Worm (Caenorhabditis elegans) whole organism, L1 larva: ENCODE results near the gene R13A5.7.
A peak's percentile ranks its signal among the peaks of the same experiment; 100 is the strongest.

Experiments used
- C04F5.9 ChIP-seq: sonication (generic microtip); optimal IDR thresholded peaks from 2 replicates; lab custom pipeline; 2016; ENCODE audit warnings: missing genetic modification characterization, missing compliant biosample characterization
- C16A3.4 ChIP-seq: fragments of 150-350 bp; optimal IDR thresholded peaks from 2 replicates; lab custom pipeline; 2014; ENCODE audit warnings: missing biosample characterization, missing genetic modification characterization
- C34B4.2 ChIP-seq: sonication (generic microtip); optimal IDR thresholded peaks from 2 replicates; lab custom pipeline; 2017; ENCODE audit warnings: mild to moderate bottlenecking, missing genetic modification characterization, missing compliant biosample characterization
- Y116A8C.19 ChIP-seq: sonication (generic microtip); optimal IDR thresholded peaks from 2 replicates; lab custom pipeline; 2016; ENCODE audit warnings: missing compliant biosample characterization, missing genetic modification characterization, borderline replicate concordance
- aha-1 ChIP-seq: fragments of 150-350 bp; optimal IDR thresholded peaks from 2 replicates; lab custom pipeline; 2014; ENCODE audit warnings: missing biosample characterization, missing genetic modification characterization
- alr-1 ChIP-seq: fragments of 200-800 bp; sonication (Bioruptor generic); optimal IDR thresholded peaks from 2 replicates; lab custom pipeline; 2018; ENCODE audit warnings: borderline replicate concordance, mild to moderate bottlenecking, missing genetic modification characterization, missing compliant biosample characterization
- aly-2 ChIP-seq: fragments of 150-350 bp; optimal IDR thresholded peaks from 2 replicates; lab custom pipeline; 2014; ENCODE audit warnings: missing biosample characterization, missing genetic modification characterization
- ceh-63 ChIP-seq: fragments of 200-800 bp; sonication (Bioruptor generic); optimal IDR thresholded peaks from 2 replicates; lab custom pipeline; 2018; ENCODE audit warnings: mild to moderate bottlenecking, missing genetic modification characterization, missing compliant biosample characterization
- ceh-8 ChIP-seq: fragments of 200-800 bp; sonication (Bioruptor generic); optimal IDR thresholded peaks from 2 replicates; lab custom pipeline; 2018; ENCODE audit warnings: mild to moderate bottlenecking, missing genetic modification characterization, moderate library complexity, missing compliant biosample characterization
- ceh-88 ChIP-seq: fragments of 200-800 bp; sonication (Bioruptor generic); IDR thresholded peaks from 2 replicates; pipeline ENCODE4 v1.3.6; 2022; ENCODE audit warnings: missing genetic modification characterization, missing compliant biosample characterization
- dpl-1 ChIP-seq, 3 experiments: fragments of 150-350 bp in 2 of 3; sonication (generic microtip) in 1 of 3; optimal IDR thresholded peaks; 2 replicates each; lab custom pipeline; 2014 to 2017; ENCODE audit warnings: missing biosample characterization in 3 of 3, missing genetic modification characterization in 3 of 3, missing genetic modification reagents in 3 of 3
- dsc-1 ChIP-seq: sonication (generic microtip); optimal IDR thresholded peaks from 2 replicates; lab custom pipeline; 2016; ENCODE audit warnings: mild to moderate bottlenecking, missing genetic modification characterization, missing compliant biosample characterization
- efl-1 ChIP-seq, 4 experiments: fragments of 150-350 bp; optimal IDR thresholded peaks in 3 of 4; peaks in 1 of 4; 1 replicate in 1 of 4; 2 replicates in 3 of 4; lab custom pipeline; 2014; ENCODE audit warnings: missing biosample characterization in 2 of 4, missing genetic modification characterization in 2 of 4, missing genetic modification reagents in 2 of 4
- efl-3 ChIP-seq: fragments of 200-800 bp; sonication (Bioruptor generic); optimal IDR thresholded peaks from 2 replicates; lab custom pipeline; 2018; ENCODE audit warnings: mild to moderate bottlenecking, missing genetic modification characterization, missing compliant biosample characterization
- egl-13 ChIP-seq: sonication (generic microtip); optimal IDR thresholded peaks from 2 replicates; lab custom pipeline; 2016; ENCODE audit warnings: missing genotype, missing genetic modification reagents, missing genetic modification characterization, missing compliant biosample characterization
- egl-27 ChIP-seq, 2 experiments: fragments of 150-350 bp in 1 of 2; sonication (generic microtip); optimal IDR thresholded peaks; 3 replicates each; lab custom pipeline; 2017 to 2018; ENCODE audit warnings: missing biosample characterization in 2 of 2, missing genetic modification characterization in 2 of 2, missing genetic modification reagents in 2 of 2
- elt-3 ChIP-seq, 6 experiments: fragments of 150-350 bp in 1 of 6; sonication (generic microtip); optimal IDR thresholded peaks; 2 replicates each; lab custom pipeline; 2017 to 2018; ENCODE audit warnings: missing biosample characterization in 6 of 6, missing genetic modification characterization in 6 of 6, inconsistent platforms in 1 of 6
- fkh-10 ChIP-seq: sonication (generic microtip); optimal IDR thresholded peaks from 2 replicates; lab custom pipeline; 2017; ENCODE audit warnings: missing biosample characterization, missing genetic modification reagents, missing genetic modification characterization
- fkh-4 ChIP-seq: sonication (generic microtip); optimal IDR thresholded peaks from 2 replicates; lab custom pipeline; 2016; ENCODE audit warnings: missing compliant biosample characterization, missing genetic modification characterization, borderline replicate concordance
- fkh-8 ChIP-seq: sonication (generic microtip); optimal IDR thresholded peaks from 2 replicates; lab custom pipeline; 2016; ENCODE audit warnings: mild to moderate bottlenecking, missing genetic modification characterization, missing compliant biosample characterization
- hlh-4 ChIP-seq: sonication (generic microtip); optimal IDR thresholded peaks from 2 replicates; lab custom pipeline; 2016; ENCODE audit warnings: mild to moderate bottlenecking, missing genetic modification characterization, missing compliant biosample characterization
- hpl-2 ChIP-seq: fragments of 150-350 bp; optimal IDR thresholded peaks from 2 replicates; lab custom pipeline; 2014; ENCODE audit warnings: missing biosample characterization, missing genetic modification reagents, missing genetic modification characterization
- irx-1 ChIP-seq: sonication (generic microtip); optimal IDR thresholded peaks from 2 replicates; lab custom pipeline; 2016; ENCODE audit warnings: missing genetic modification characterization, missing compliant biosample characterization
- isw-1 ChIP-seq: fragments of 200-800 bp; sonication (Bioruptor generic); IDR thresholded peaks from 2 replicates; pipeline ENCODE4 v1.3.6; 2022; ENCODE audit warnings: missing genetic modification characterization, missing compliant biosample characterization
- lin-13 ChIP-seq: fragments of 150-350 bp; optimal IDR thresholded peaks from 2 replicates; lab custom pipeline; 2014; ENCODE audit warnings: missing biosample characterization, missing genetic modification reagents, missing genetic modification characterization
- lin-14 ChIP-seq: fragments of 200-800 bp; sonication (Bioruptor generic); optimal IDR thresholded peaks from 2 replicates; lab custom pipeline; 2018; ENCODE audit warnings: mild to moderate bottlenecking, missing genetic modification characterization, moderate library complexity, missing compliant biosample characterization
- lin-15B ChIP-seq: fragments of 150-350 bp; sonication (generic microtip); optimal IDR thresholded peaks from 3 replicates; lab custom pipeline; 2014; ENCODE audit warnings: missing biosample characterization, missing genetic modification characterization
- lsy-2 ChIP-seq, 2 experiments: fragments of 150-350 bp; optimal IDR thresholded peaks; 2 replicates each; lab custom pipeline; 2014; ENCODE audit warnings: missing biosample characterization in 2 of 2, missing genetic modification characterization in 2 of 2
- mab-9 ChIP-seq: fragments of 200-800 bp; sonication (Bioruptor generic); IDR thresholded peaks from 2 replicates; pipeline ENCODE4 v1.3.6; 2022; ENCODE audit warnings: missing genetic modification reagents, missing genetic modification characterization, missing compliant biosample characterization
- mdl-1 ChIP-seq, 2 experiments: fragments of 150-350 bp; optimal IDR thresholded peaks; 2 replicates each; lab custom pipeline; 2014 to 2017; ENCODE audit warnings: missing biosample characterization in 2 of 2, missing genetic modification characterization in 2 of 2, inconsistent platforms in 1 of 2
- nhr-11 ChIP-seq: fragments of 150-350 bp; optimal IDR thresholded peaks from 2 replicates; lab custom pipeline; 2014; ENCODE audit warnings: missing biosample characterization, missing genetic modification characterization
- nhr-12 ChIP-seq: sonication (generic microtip); optimal IDR thresholded peaks from 2 replicates; lab custom pipeline; 2017; ENCODE audit warnings: missing biosample characterization, missing genetic modification characterization
- nhr-19 ChIP-seq: fragments of 200-800 bp; sonication (Bioruptor generic); conservative IDR thresholded peaks from 2 replicates; pipeline ENCODE4 v1.3.6; 2022; ENCODE audit warnings: missing genetic modification characterization, missing compliant biosample characterization
- nhr-20 ChIP-seq: sonication (generic microtip); optimal IDR thresholded peaks from 2 replicates; lab custom pipeline; 2016; ENCODE audit warnings: mild to moderate bottlenecking, missing genetic modification characterization, missing compliant biosample characterization
- nhr-47 ChIP-seq: sonication (generic microtip); optimal IDR thresholded peaks from 2 replicates; lab custom pipeline; 2016; ENCODE audit warnings: mild to moderate bottlenecking, missing genetic modification characterization, moderate library complexity, missing compliant biosample characterization
- nhr-71 ChIP-seq: sonication (generic microtip); optimal IDR thresholded peaks from 2 replicates; lab custom pipeline; 2016; ENCODE audit warnings: mild to moderate bottlenecking, missing genetic modification characterization, moderate library complexity, missing compliant biosample characterization
- nhr-76 ChIP-seq: sonication (generic microtip); optimal IDR thresholded peaks from 2 replicates; lab custom pipeline; 2017; ENCODE audit warnings: missing biosample characterization, missing genetic modification characterization
- nhr-84 ChIP-seq: sonication (generic microtip); optimal IDR thresholded peaks from 2 replicates; lab custom pipeline; 2017; ENCODE audit warnings: missing biosample characterization, missing genetic modification characterization
- pag-3 ChIP-seq: sonication (generic microtip); optimal IDR thresholded peaks from 2 replicates; lab custom pipeline; 2017; ENCODE audit warnings: missing genetic modification characterization, mild to moderate bottlenecking, missing compliant biosample characterization, antibody characterized with exemption, borderline replicate concordance; ENCODE audit not compliant: insufficient read depth
- pax-3 ChIP-seq: fragments of 200-800 bp; sonication (Bioruptor generic); optimal IDR thresholded peaks from 2 replicates; lab custom pipeline; 2018; ENCODE audit warnings: mild to moderate bottlenecking, missing genetic modification characterization, moderate library complexity, missing compliant biosample characterization
- skn-1 ChIP-seq: fragments of 150-350 bp; optimal IDR thresholded peaks from 2 replicates; lab custom pipeline; 2014; ENCODE audit warnings: missing biosample characterization, missing genetic modification characterization
- sptf-1 ChIP-seq: fragments of 150-350 bp; optimal IDR thresholded peaks from 2 replicates; lab custom pipeline; 2014; ENCODE audit warnings: missing biosample characterization, missing genetic modification characterization
- swsn-7 ChIP-seq: sonication (generic microtip); optimal IDR thresholded peaks from 2 replicates; lab custom pipeline; 2016; ENCODE audit warnings: missing genetic modification characterization, missing compliant biosample characterization
- tlp-1 ChIP-seq: fragments of 150-350 bp; optimal IDR thresholded peaks from 2 replicates; lab custom pipeline; 2014; ENCODE audit warnings: missing biosample characterization, missing genetic modification characterization
- unc-130 ChIP-seq: fragments of 150-350 bp; optimal IDR thresholded peaks from 2 replicates; lab custom pipeline; 2017; ENCODE audit warnings: missing biosample characterization, missing genetic modification characterization, inconsistent platforms
- unc-62 ChIP-seq: fragments of 150-350 bp; optimal IDR thresholded peaks from 2 replicates; lab custom pipeline; 2014; ENCODE audit warnings: missing biosample characterization, missing genetic modification reagents, missing genetic modification characterization
- vab-15 ChIP-seq: sonication (generic microtip); optimal IDR thresholded peaks from 2 replicates; lab custom pipeline; 2017; ENCODE audit warnings: missing genotype, mild to moderate bottlenecking, missing genetic modification characterization, missing compliant biosample characterization
- zag-1 ChIP-seq: fragments of 150-350 bp; optimal IDR thresholded peaks from 2 replicates; lab custom pipeline; 2014; ENCODE audit warnings: missing biosample characterization, missing genetic modification characterization
- zip-4 ChIP-seq: fragments of 200-800 bp; sonication (Bioruptor generic); optimal IDR thresholded peaks from 2 replicates; lab custom pipeline; 2018; ENCODE audit warnings: mild to moderate bottlenecking, missing genetic modification characterization, moderate library complexity, missing compliant biosample characterization
- ztf-11 ChIP-seq, 2 experiments: sonication (generic microtip); optimal IDR thresholded peaks; 2 replicates each; lab custom pipeline; 2016 to 2017; ENCODE audit warnings: missing genetic modification characterization in 2 of 2, missing biosample characterization in 1 of 2, missing compliant biosample characterization in 1 of 2
- ztf-4 ChIP-seq: fragments of 150-350 bp; optimal IDR thresholded peaks from 2 replicates; lab custom pipeline; 2014; ENCODE audit warnings: missing biosample characterization, missing genetic modification characterization

The R13A5.7 gene

DNA sequence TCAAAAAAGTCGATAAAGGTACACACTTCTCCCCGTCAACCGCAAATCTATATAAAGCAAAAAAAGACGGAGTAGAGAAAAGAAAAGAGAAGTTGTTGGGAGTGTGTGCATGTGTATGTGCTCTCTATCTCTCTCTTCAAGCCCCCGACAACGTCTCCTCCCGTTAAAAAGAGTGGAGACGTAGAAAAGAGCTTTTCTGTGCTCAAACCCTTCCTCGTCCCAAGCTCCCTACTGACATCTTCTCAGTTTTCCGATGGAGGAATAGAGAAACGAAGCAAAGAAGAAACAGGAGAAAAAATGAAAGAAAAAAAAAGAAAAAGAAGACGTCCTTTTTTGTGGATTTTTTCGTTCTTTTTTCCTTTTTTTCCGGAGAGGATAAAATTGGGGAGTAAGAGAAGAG lies 10.7 kb upstream of the R13A5.7 start (continued):
- TF ChIP-seq mdl-1 (tag; optimal IDR thresholded peaks at IDR 0.05; lab: Kevin White, UChicago) (no peak), lin-13 (GFP tag; lab: Kevin White, UChicago) (no peak), dpl-1 (GFP tag; optimal IDR thresholded peaks at IDR 0.05; lab: Kevin White, UChicago) (peak in 1 of 3 experiments; percentile 25), nhr-76 (no peak), sptf-1 (no peak), egl-13 (tag; lab: Kevin White, UChicago) (no peak), nhr-19 (no peak), hlh-4 (tag; lab: Kevin White, UChicago) (no peak), fkh-8 (tag; lab: Kevin White, UChicago) (peak; percentile 56), swsn-7 (tag; lab: Kevin White, UChicago) (peak; percentile 25), nhr-47 (tag; lab: Kevin White, UChicago) (peak; percentile 22), mab-9 (no peak), ztf-4 (tag; lab: Kevin White, UChicago) (no peak), C16A3.4 (tag; lab: Kevin White, UChicago) (no peak), fkh-10 (GFP tag; lab: Kevin White, UChicago) (peak; percentile 59), tlp-1 (no peak), nhr-84 (tag; lab: Kevin White, UChicago) (no peak), fkh-4 (no peak), egl-27 (tag; optimal IDR thresholded peaks at IDR 0.05; lab: Kevin White, UChicago) (no peak), ztf-11 (tag; optimal IDR thresholded peaks at IDR 0.05; lab: Kevin White, UChicago) (no peak), unc-62 (GFP tag; lab: Kevin White, UChicago) (no peak), pag-3 (tag; lab: Kevin White, UChicago) (no peak), zag-1 (no peak), skn-1 (tag; lab: Kevin White, UChicago) (no peak), hpl-2 (no peak), irx-1 (tag; lab: Kevin White, UChicago) (no peak), ceh-63 (no peak), Y116A8C.19 (no peak), C04F5.9 (no peak), dsc-1 (no peak)

DNA sequence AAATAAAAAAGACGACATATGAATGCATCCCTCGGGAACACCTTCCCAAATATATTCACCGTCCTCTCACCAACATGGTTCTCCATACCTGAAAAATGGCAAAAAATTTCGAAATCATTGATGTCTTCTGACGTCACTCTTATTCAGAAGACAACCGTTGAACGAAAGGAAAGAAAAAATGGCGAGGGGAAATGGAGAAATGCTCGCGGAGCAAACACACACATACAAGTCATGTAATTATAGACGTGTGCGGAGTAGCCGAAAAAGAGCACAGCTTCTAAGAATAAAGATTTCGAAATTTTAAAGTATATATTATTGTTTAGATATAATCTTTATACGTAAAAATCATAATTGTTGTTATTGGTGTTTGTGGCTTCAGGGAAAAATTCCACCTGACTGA lies 9.4 kb upstream of the R13A5.7 start, which contains the start of gene mfsd-6:
Gene mfsd-6 (minus strand): TSS at position 88 of the 400 bp plus-strand sequence.
- no peak for TF ChIP-seq ceh-88 (GFP tag; lab: Robert Waterston, UW)
- TF ChIP-seq nhr-20 (tag; lab: Kevin White, UChicago) = no peak
- TF ChIP-seq pax-3 (tag; lab: Kevin White, UChicago) = peak; percentile 19
- TF ChIP-seq ceh-8 (GFP tag; lab: Kevin White, UChicago) = no peak
- TF ChIP-seq nhr-12 (tag; lab: Kevin White, UChicago) = no peak
- TF ChIP-seq lsy-2 (tag; optimal IDR thresholded peaks at IDR 0.05; lab: Kevin White, UChicago) = peak in 1 of 2 experiments; percentile 3
- TF ChIP-seq lin-15B (tag; lab: Kevin White, UChicago) = no peak
- no peak for TF ChIP-seq dpl-1 (GFP tag; optimal IDR thresholded peaks at IDR 0.05; lab: Kevin White, UChicago)
- TF ChIP-seq lin-14 (GFP tag; lab: Kevin White, UChicago) = peak; percentile 54
- TF ChIP-seq fkh-8 (tag; lab: Kevin White, UChicago) = peak; percentile 43
- peak; percentile 30 for TF ChIP-seq ztf-4 (tag; lab: Kevin White, UChicago)
- TF ChIP-seq elt-3 (tag; optimal IDR thresholded peaks at IDR 0.05; lab: Kevin White, UChicago) = no peak
- no peak for TF ChIP-seq vab-15
- TF ChIP-seq nhr-19 = no peak
- TF ChIP-seq nhr-71 (tag; lab: Kevin White, UChicago) = peak; percentile 48
- no peak for TF ChIP-seq hlh-4 (tag; lab: Kevin White, UChicago)
- TF ChIP-seq zip-4 (GFP tag; lab: Kevin White, UChicago) = no peak
- no peak for TF ChIP-seq efl-1 (optimal IDR thresholded peaks at IDR 0.05; lab: Kevin White, UChicago)
- TF ChIP-seq efl-1 (GFP tag; optimal IDR thresholded peaks at IDR 0.05 in 1 of 2; lab: Kevin White, UChicago) = no peak
- TF ChIP-seq alr-1 = no peak
- no peak for TF ChIP-seq aly-2 (tag; lab: Kevin White, UChicago)
- no peak for TF ChIP-seq C34B4.2
- no peak for TF ChIP-seq egl-27 (tag; optimal IDR thresholded peaks at IDR 0.05; lab: Kevin White, UChicago)
- TF ChIP-seq skn-1 (tag; lab: Kevin White, UChicago) = peak; percentile 12
- no peak for TF ChIP-seq unc-130 (tag; lab: Kevin White, UChicago)
- no peak for TF ChIP-seq efl-3 (GFP tag; lab: Kevin White, UChicago)
- TF ChIP-seq nhr-11 (tag; lab: Kevin White, UChicago) = no peak
- TF ChIP-seq fkh-10 (GFP tag; lab: Kevin White, UChicago) = no peak
- TF ChIP-seq hpl-2 = no peak
- TF ChIP-seq aha-1 = no peak
- TF ChIP-seq lin-13 (GFP tag; lab: Kevin White, UChicago) = no peak
- no peak for TF ChIP-seq isw-1
